Worm (Caenorhabditis elegans) whole organism, early embryonic: ENCODE results near the gene ntr-2.

Experiments
- B0310.2 ChIP-seq: sonication (generic microtip); optimal IDR thresholded peaks from 2 replicates; lab custom pipeline; 2016; ENCODE audit warnings: mild to moderate bottlenecking, missing genetic modification characterization, missing compliant biosample characterization
- aly-1 ChIP-seq: sonication (generic microtip); optimal IDR thresholded peaks from 2 replicates; lab custom pipeline; 2016; ENCODE audit warnings: missing genetic modification characterization, missing compliant biosample characterization
- ama-1 ChIP-seq: fragments of 150-350 bp; optimal IDR thresholded peaks from 2 replicates; lab custom pipeline; 2014
- ets-7 ChIP-seq: sonication (generic microtip); optimal IDR thresholded peaks from 2 replicates; lab custom pipeline; 2016; ENCODE audit warnings: missing genotype, missing genetic modification characterization, missing compliant biosample characterization
- flt-1 ChIP-seq: fragments of 200-800 bp; sonication (Bioruptor generic); IDR thresholded peaks from 2 replicates; pipeline ENCODE4 v1.3.6; 2022; ENCODE audit warnings: missing genetic modification characterization, missing compliant biosample characterization
- pes-1 ChIP-seq: fragments of 200-800 bp; sonication (Bioruptor generic); IDR thresholded peaks from 2 replicates; pipeline ENCODE4 v1.3.6; 2022; ENCODE audit warnings: missing genetic modification reagents, missing genetic modification characterization, missing compliant biosample characterization
- scrt-1 ChIP-seq: fragments of 200-800 bp; sonication (Bioruptor generic); IDR thresholded peaks from 2 replicates; pipeline ENCODE4 v1.3.6; 2022; ENCODE audit warnings: missing genetic modification characterization, missing compliant biosample characterization
- sea-1 ChIP-seq: fragments of 200-800 bp; sonication (Bioruptor generic); conservative IDR thresholded peaks from 2 replicates; pipeline ENCODE4 v1.3.6; 2022; ENCODE audit warnings: missing genetic modification characterization, missing compliant biosample characterization

DNA sequence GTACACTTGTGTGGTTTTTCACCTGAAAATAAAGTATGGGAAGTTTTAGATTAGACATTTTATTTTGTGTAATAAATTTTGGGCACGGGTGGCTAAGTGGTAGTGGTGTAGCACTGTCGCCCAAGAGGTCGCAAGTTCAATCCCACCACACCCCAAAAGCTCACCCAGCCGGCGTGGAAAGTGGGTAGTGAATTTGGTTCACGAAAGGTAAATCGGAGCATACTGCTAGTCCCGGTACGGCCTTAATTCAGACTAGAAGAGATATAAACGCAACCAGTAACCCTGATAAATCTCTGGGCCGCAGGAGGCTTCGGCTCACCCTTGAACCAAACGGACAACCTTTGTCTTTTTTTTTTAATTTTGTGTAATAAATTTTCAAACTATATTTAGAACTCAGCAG lies 23.0 kb upstream of the ntr-2 start:
- TF ChIP-seq ama-1 (no peak), aly-1 (tag; lab: Kevin White, UChicago) (no peak), scrt-1 (GFP tag; lab: Robert Waterston, UW) (no peak), sea-1 (no peak), pes-1 (no peak), flt-1 (no peak), B0310.2 (no peak), ets-7 (tag; lab: Kevin White, UChicago) (no peak)
